Worm (Caenorhabditis elegans) whole organism, young adult: ENCODE data around the gene T28C6.3.

Experiments used
- B0035.1 ChIP-seq: sonication (generic microtip); optimal IDR thresholded peaks from 2 replicates; lab custom pipeline; 2016; ENCODE audit warnings: missing genetic modification characterization, mild to moderate bottlenecking, missing compliant biosample characterization, missing genotype, missing genetic modification reagents
- B0261.1 ChIP-seq: sonication (generic microtip); optimal IDR thresholded peaks from 2 replicates; lab custom pipeline; 2016; ENCODE audit warnings: mild to moderate bottlenecking, missing genetic modification characterization, moderate library complexity, missing compliant biosample characterization
- B0336.3 ChIP-seq: fragments of 200-800 bp; sonication (Bioruptor generic); IDR thresholded peaks from 2 replicates; pipeline ENCODE4 v1.3.6; 2022; ENCODE audit warnings: missing genetic modification characterization, missing compliant biosample characterization
- D2030.7 ChIP-seq: fragments of 200-800 bp; sonication (Bioruptor generic); IDR thresholded peaks from 2 replicates; pipeline ENCODE4 v1.3.6; 2022; ENCODE audit warnings: missing genetic modification reagents, missing genetic modification characterization, missing compliant biosample characterization
- F10E7.11 ChIP-seq: sonication (generic microtip); optimal IDR thresholded peaks from 2 replicates; lab custom pipeline; 2017; ENCODE audit warnings: mild to moderate bottlenecking, missing genetic modification characterization, moderate library complexity, missing compliant biosample characterization
- F22D6.2 ChIP-seq: sonication (generic microtip); optimal IDR thresholded peaks from 2 replicates; lab custom pipeline; 2016; ENCODE audit warnings: mild to moderate bottlenecking, missing genetic modification characterization, missing compliant biosample characterization
- F37B4.10 ChIP-seq: fragments of 200-800 bp; sonication (Bioruptor generic); IDR thresholded peaks from 2 replicates; pipeline ENCODE4 v1.3.6; 2022; ENCODE audit warnings: missing genetic modification characterization, missing compliant biosample characterization
- F39B2.1 ChIP-seq: fragments of 200-800 bp; sonication (Bioruptor generic); IDR thresholded peaks from 2 replicates; pipeline ENCODE4 v1.3.6; 2022; ENCODE audit warnings: missing genetic modification reagents, missing genetic modification characterization, missing compliant biosample characterization
- F49E8.2 ChIP-seq: sonication (generic microtip); optimal IDR thresholded peaks from 3 replicates; lab custom pipeline; 2017; ENCODE audit warnings: missing genetic modification characterization, mild to moderate bottlenecking, missing compliant biosample characterization, antibody characterized with exemption, moderate library complexity; ENCODE audit not compliant: insufficient read depth
- akir-1 ChIP-seq: fragments of 200-800 bp; sonication (Bioruptor generic); optimal IDR thresholded peaks from 2 replicates; lab custom pipeline; 2018; ENCODE audit warnings: mild to moderate bottlenecking, missing genetic modification characterization, moderate library complexity, missing compliant biosample characterization
- aptf-2 ChIP-seq: fragments of 200-800 bp; sonication (Bioruptor generic); conservative IDR thresholded peaks from 2 replicates; pipeline ENCODE4 v1.3.6; 2022; ENCODE audit warnings: missing genetic modification reagents, missing genetic modification characterization, missing compliant biosample characterization
- aptf-3 ChIP-seq: fragments of 200-800 bp; sonication (Bioruptor generic); IDR thresholded peaks from 2 replicates; pipeline ENCODE4 v1.3.6; 2022; ENCODE audit warnings: missing genetic modification characterization, missing compliant biosample characterization
- athp-1 ChIP-seq: sonication (generic microtip); optimal IDR thresholded peaks from 2 replicates; lab custom pipeline; 2017; ENCODE audit warnings: mild to moderate bottlenecking, missing genetic modification characterization, missing compliant biosample characterization
- attf-3 ChIP-seq: fragments of 200-800 bp; sonication (Bioruptor generic); conservative IDR thresholded peaks from 2 replicates; pipeline ENCODE4 v1.3.6; 2022; ENCODE audit warnings: missing genetic modification reagents, missing genetic modification characterization, missing compliant biosample characterization
- cebp-1 ChIP-seq, 2 experiments: fragments of 200-800 bp in 1 of 2; sonication (Bioruptor generic) in 1 of 2; sonication (generic microtip) in 1 of 2; IDR thresholded peaks in 1 of 2; optimal IDR thresholded peaks in 1 of 2; 2 replicates each; pipeline versions ENCODE4 v1.3.6 to Lab custom; 2017 to 2022; ENCODE audit warnings: missing compliant biosample characterization in 2 of 2, missing genetic modification characterization in 2 of 2, mild to moderate bottlenecking in 1 of 2, missing genetic modification reagents in 1 of 2, moderate library complexity in 1 of 2
- ceh-79 ChIP-seq: sonication (generic microtip); optimal IDR thresholded peaks from 2 replicates; lab custom pipeline; 2017; ENCODE audit warnings: mild to moderate bottlenecking, missing genetic modification characterization, missing compliant biosample characterization
- ceh-91 ChIP-seq: fragments of 200-800 bp; sonication (Bioruptor generic); IDR thresholded peaks from 2 replicates; pipeline ENCODE4 v1.3.6; 2022; ENCODE audit warnings: missing genetic modification reagents, missing genetic modification characterization, missing compliant biosample characterization
- die-1 ChIP-seq: sonication (generic microtip); optimal IDR thresholded peaks from 2 replicates; lab custom pipeline; 2016; ENCODE audit warnings: missing genotype, mild to moderate bottlenecking, missing genetic modification characterization, missing compliant biosample characterization
- dpff-1 ChIP-seq: sonication (generic microtip); optimal IDR thresholded peaks from 2 replicates; lab custom pipeline; 2017; ENCODE audit warnings: mild to moderate bottlenecking, missing genetic modification characterization, missing compliant biosample characterization
- dpl-1 ChIP-seq: fragments of 150-350 bp; optimal IDR thresholded peaks from 2 replicates; lab custom pipeline; 2014; ENCODE audit warnings: missing biosample characterization, missing genetic modification reagents, missing genetic modification characterization
- efl-1 ChIP-seq: fragments of 150-350 bp; optimal IDR thresholded peaks from 2 replicates; lab custom pipeline; 2014; ENCODE audit warnings: missing biosample characterization, missing genetic modification reagents, missing genetic modification characterization
- egl-44 ChIP-seq: fragments of 200-800 bp; sonication (Bioruptor generic); IDR thresholded peaks from 2 replicates; pipeline ENCODE4 v1.3.6; 2022; ENCODE audit warnings: missing genetic modification reagents, missing genetic modification characterization, missing compliant biosample characterization
- ets-4 ChIP-seq: fragments of 200-800 bp; sonication (Bioruptor generic); optimal IDR thresholded peaks from 2 replicates; lab custom pipeline; 2018; ENCODE audit warnings: mild to moderate bottlenecking, missing genetic modification characterization, missing compliant biosample characterization
- fkh-3 ChIP-seq: sonication (generic microtip); optimal IDR thresholded peaks from 2 replicates; lab custom pipeline; 2016; ENCODE audit warnings: mild to moderate bottlenecking, missing genetic modification characterization, missing compliant biosample characterization
- gei-17 ChIP-seq: fragments of 200-800 bp; sonication (Bioruptor generic); optimal IDR thresholded peaks from 2 replicates; lab custom pipeline; 2018; ENCODE audit warnings: mild to moderate bottlenecking, missing genetic modification characterization, missing compliant biosample characterization
- him-1 ChIP-seq: sonication (generic microtip); optimal IDR thresholded peaks from 2 replicates; lab custom pipeline; 2016; ENCODE audit warnings: missing genotype, missing genetic modification reagents, missing genetic modification characterization, missing compliant biosample characterization
- hlh-12 ChIP-seq: sonication (generic microtip); optimal IDR thresholded peaks from 2 replicates; lab custom pipeline; 2016; ENCODE audit warnings: missing genetic modification characterization, missing compliant biosample characterization
- hmg-1.2 ChIP-seq: fragments of 200-800 bp; sonication (Bioruptor generic); IDR thresholded peaks from 2 replicates; pipeline ENCODE4 v1.3.6; 2022; ENCODE audit warnings: missing genetic modification reagents, missing genetic modification characterization, missing compliant biosample characterization
- hmg-20 ChIP-seq: fragments of 200-800 bp; sonication (Bioruptor generic); IDR thresholded peaks from 2 replicates; pipeline ENCODE4 v1.3.6; 2022; ENCODE audit warnings: missing genetic modification reagents, missing genetic modification characterization, missing compliant biosample characterization
- lag-1 ChIP-seq: fragments of 200-800 bp; sonication (Bioruptor generic); IDR thresholded peaks from 2 replicates; pipeline ENCODE4 v1.3.6; 2022; ENCODE audit warnings: missing genetic modification reagents, missing genetic modification characterization, missing compliant biosample characterization
- lsl-1 ChIP-seq: fragments of 200-800 bp; sonication (Bioruptor generic); optimal IDR thresholded peaks from 2 replicates; lab custom pipeline; 2018; ENCODE audit warnings: mild to moderate bottlenecking, missing genetic modification characterization, moderate library complexity, missing compliant biosample characterization
- madf-10 ChIP-seq: sonication (generic microtip); optimal IDR thresholded peaks from 2 replicates; lab custom pipeline; 2016; ENCODE audit warnings: mild to moderate bottlenecking, missing genetic modification characterization, missing compliant biosample characterization
- madf-3 ChIP-seq: fragments of 200-800 bp; sonication (Bioruptor generic); IDR thresholded peaks from 2 replicates; pipeline ENCODE4 v1.3.6; 2022; ENCODE audit warnings: missing genetic modification reagents, missing genetic modification characterization, missing compliant biosample characterization
- mcd-1 ChIP-seq: fragments of 200-800 bp; sonication (Bioruptor generic); IDR thresholded peaks from 2 replicates; pipeline ENCODE4 v1.3.6; 2022; ENCODE audit warnings: missing genetic modification reagents, missing genetic modification characterization, missing compliant biosample characterization
- nfya-2 ChIP-seq: fragments of 200-800 bp; sonication (Bioruptor generic); IDR thresholded peaks from 2 replicates; pipeline ENCODE4 v1.3.6; 2022; ENCODE audit warnings: missing genetic modification reagents, missing genetic modification characterization, missing compliant biosample characterization
- nfyb-1 ChIP-seq: fragments of 200-800 bp; sonication (Bioruptor generic); IDR thresholded peaks from 2 replicates; pipeline ENCODE4 v1.3.6; 2022; ENCODE audit warnings: missing genetic modification reagents, missing genetic modification characterization, missing compliant biosample characterization
- nhr-179 ChIP-seq: sonication (generic microtip); optimal IDR thresholded peaks from 2 replicates; lab custom pipeline; 2016; ENCODE audit warnings: mild to moderate bottlenecking, missing genetic modification characterization, missing compliant biosample characterization
- nhr-80 ChIP-seq: sonication (generic microtip); optimal IDR thresholded peaks from 2 replicates; lab custom pipeline; 2016; ENCODE audit warnings: missing genetic modification characterization, missing compliant biosample characterization
- rcor-1 ChIP-seq: fragments of 200-800 bp; sonication (Bioruptor generic); IDR thresholded peaks from 2 replicates; pipeline ENCODE4 v1.3.6; 2022; ENCODE audit warnings: missing genetic modification reagents, missing genetic modification characterization, missing compliant biosample characterization
- sdz-38 ChIP-seq: sonication (generic microtip); optimal IDR thresholded peaks from 2 replicates; lab custom pipeline; 2016; ENCODE audit warnings: missing genotype, missing genetic modification characterization, missing compliant biosample characterization
- snpc-1.3 ChIP-seq: sonication (generic microtip); optimal IDR thresholded peaks from 2 replicates; lab custom pipeline; 2017; ENCODE audit warnings: missing genetic modification characterization, mild to moderate bottlenecking, missing compliant biosample characterization, antibody characterized with exemption, moderate library complexity, missing genotype, missing genetic modification reagents; ENCODE audit not compliant: insufficient read depth
- snpc-4 ChIP-seq, 5 experiments: fragments of 150-350 bp in 1 of 5; sonication (generic microtip) in 4 of 5; optimal IDR thresholded peaks; 2 replicates each; lab custom pipeline; 2014 to 2018; ENCODE audit warnings: missing genetic modification characterization in 5 of 5, missing biosample characterization in 3 of 5, antibody characterized with exemption in 2 of 5, mild to moderate bottlenecking in 2 of 5, missing compliant biosample characterization in 2 of 5, missing genotype in 2 of 5, moderate library complexity in 2 of 5, missing genetic modification reagents in 1 of 5
- somi-1 ChIP-seq: fragments of 200-800 bp; sonication (Bioruptor generic); optimal IDR thresholded peaks from 2 replicates; lab custom pipeline; 2018; ENCODE audit warnings: mild to moderate bottlenecking, missing genetic modification characterization, missing compliant biosample characterization
- zim-3 ChIP-seq: sonication (generic microtip); optimal IDR thresholded peaks from 2 replicates; lab custom pipeline; 2017; ENCODE audit warnings: mild to moderate bottlenecking, missing genetic modification characterization, moderate library complexity, missing compliant biosample characterization
- ztf-22 ChIP-seq: fragments of 200-800 bp; sonication (Bioruptor generic); optimal IDR thresholded peaks from 2 replicates; lab custom pipeline; 2018; ENCODE audit warnings: mild to moderate bottlenecking, missing genetic modification characterization, moderate library complexity, missing compliant biosample characterization
- ztf-26 ChIP-seq: sonication (generic microtip); optimal IDR thresholded peaks from 2 replicates; lab custom pipeline; 2017; ENCODE audit warnings: missing genetic modification characterization, missing compliant biosample characterization

Gene T28C6.3

DNA sequence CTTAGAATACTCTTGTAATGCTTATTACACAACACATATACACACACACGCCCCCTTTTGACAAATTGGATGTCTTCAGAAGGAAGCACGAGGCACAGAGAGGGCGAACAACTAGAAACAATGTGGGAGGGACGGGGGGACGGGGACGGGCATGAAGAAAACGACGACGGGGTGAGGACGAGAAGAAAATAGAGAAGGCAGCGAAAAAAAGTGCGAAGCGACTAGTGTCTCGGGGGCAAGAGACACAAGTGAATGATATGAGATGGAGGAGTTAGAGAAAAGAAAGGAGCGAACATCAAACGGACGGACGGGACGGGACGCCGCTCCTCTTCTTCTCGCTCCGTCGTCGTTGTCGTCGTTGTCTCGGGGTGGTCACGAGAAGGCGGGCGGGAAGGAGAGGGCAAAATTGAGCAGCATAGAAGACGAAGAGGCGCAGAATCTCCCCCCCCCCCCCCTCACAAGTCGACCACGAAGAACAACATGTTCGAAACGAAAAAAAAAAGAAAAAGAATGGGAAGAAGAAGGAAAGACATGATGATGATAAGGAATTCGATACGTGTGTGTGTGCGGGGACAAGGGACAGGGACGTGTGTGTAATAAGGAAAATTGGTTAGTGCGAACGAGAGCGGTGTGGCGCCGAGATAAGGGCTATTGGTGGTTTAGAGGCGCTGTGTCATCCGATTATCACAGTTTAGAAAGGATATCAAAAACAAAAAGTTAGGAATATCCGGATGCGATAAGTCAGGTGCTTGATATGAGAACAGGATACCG lies 25.1 kb upstream of the T28C6.3 start (continued):
- TF ChIP-seq cebp-1 (GFP tag; IDR thresholded peaks at IDR 0.05; lab: Robert Waterston, UW) (peak; percentile 49; the same call in 1 of the 2 replicates), cebp-1 (tag; optimal IDR thresholded peaks at IDR 0.05; lab: Kevin White, UChicago) (peak; percentile 94), athp-1 (tag; lab: Kevin White, UChicago) (peak; percentile 25), lsl-1 (GFP tag; lab: Kevin White, UChicago) (no peak), ceh-79 (tag; lab: Kevin White, UChicago) (no peak), ets-4 (GFP tag; lab: Kevin White, UChicago) (peak; percentile 92), snpc-4 (GFP tag; optimal IDR thresholded peaks at IDR 0.05; lab: Kevin White, UChicago) (peak; percentile 36), snpc-4 (tag; optimal IDR thresholded peaks at IDR 0.05; lab: Kevin White, UChicago) (peak; percentile 1 to 71 (median 68)), mcd-1 (GFP tag; lab: Robert Waterston, UW) (peak; percentile 81), nfya-2 (GFP tag; lab: Robert Waterston, UW) (no peak), lag-1 (GFP tag; lab: Robert Waterston, UW) (no peak), nhr-179 (tag; lab: Kevin White, UChicago) (no peak), hmg-1.2 (GFP tag; lab: Robert Waterston, UW) (peak; percentile 77), B0035.1 (peak; percentile 60), hmg-20 (peak; percentile 22; the same call in 1 of the 2 replicates), nhr-80 (tag; lab: Kevin White, UChicago) (peak; percentile 100), F39B2.1 (GFP tag; lab: Robert Waterston, UW) (no peak), egl-44 (0 out of 2 replicates have a peak, but pooled peaks have one; percentile 60), him-1 (tag; lab: Kevin White, UChicago) (no peak), F22D6.2 (tag; lab: Kevin White, UChicago) (peak; percentile 58), somi-1 (GFP tag; lab: Kevin White, UChicago) (peak; percentile 94), gei-17 (GFP tag; lab: Kevin White, UChicago) (peak; percentile 76), aptf-2 (GFP tag; lab: Robert Waterston, UW) (no peak), aptf-3 (no peak), akir-1 (GFP tag; lab: Kevin White, UChicago) (no peak), rcor-1 (GFP tag; lab: Robert Waterston, UW) (peak; percentile 22; the same call in 1 of the 2 replicates), F37B4.10 (GFP tag; lab: Robert Waterston, UW) (0 out of 2 replicates have a peak, but pooled peaks have one; percentile 67), efl-1 (GFP tag; lab: Kevin White, UChicago) (no peak), ceh-91 (GFP tag; lab: Robert Waterston, UW) (no peak), attf-3 (GFP tag; lab: Robert Waterston, UW) (0 out of 2 replicates have a peak, but pooled peaks have one; percentile 34), nfyb-1 (GFP tag; lab: Robert Waterston, UW) (0 out of 2 replicates have a peak, but pooled peaks have one; percentile 71), B0336.3 (no peak; the same call in none of the 2 replicates), dpl-1 (GFP tag; lab: Kevin White, UChicago) (no peak), snpc-1.3 (tag; lab: Kevin White, UChicago) (no peak), F10E7.11 (peak; percentile 3), ztf-22 (GFP tag; lab: Kevin White, UChicago) (peak; percentile 92), B0261.1 (tag; lab: Kevin White, UChicago) (no peak), dpff-1 (tag; lab: Kevin White, UChicago) (no peak), F49E8.2 (tag; lab: Kevin White, UChicago) (no peak), sdz-38 (tag; lab: Kevin White, UChicago) (no peak), ztf-26 (tag; lab: Kevin White, UChicago) (peak; percentile 93), zim-3 (tag; lab: Kevin White, UChicago) (no peak), D2030.7 (GFP tag; lab: Robert Waterston, UW) (no peak), fkh-3 (tag; lab: Kevin White, UChicago) (no peak), die-1 (peak; percentile 66), madf-3 (GFP tag; lab: Robert Waterston, UW) (no peak), hlh-12 (tag; lab: Kevin White, UChicago) (no peak), madf-10 (tag; lab: Kevin White, UChicago) (peak; percentile 89)
